Worm (Caenorhabditis elegans): ENCODE data around the gene gcst-1.

DNA sequence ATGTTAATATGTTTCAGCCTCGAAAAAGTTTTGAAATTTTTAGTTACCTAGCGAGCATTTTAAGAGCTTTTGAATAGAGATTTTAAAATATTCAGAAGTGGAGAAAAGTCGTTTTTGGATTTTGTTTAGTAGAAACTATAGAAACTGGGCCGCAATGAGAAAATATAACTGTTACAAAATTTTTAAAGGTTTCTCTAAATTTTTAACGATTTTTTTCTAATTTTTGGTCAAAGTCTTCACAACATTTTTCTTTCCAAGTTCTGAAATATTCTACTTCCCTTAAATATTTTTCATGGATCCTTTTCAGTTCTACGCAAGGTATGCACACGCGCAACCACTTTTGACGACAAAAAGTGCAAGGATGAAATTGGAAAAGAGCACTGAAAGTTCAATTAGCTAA, 7.2 kb upstream of the gcst-1 start, which contains the start of gene peli-1:
- TF ChIP-seq odd-2 (tag; optimal IDR thresholded peaks at IDR 0.05): no peak
- TF ChIP-seq pha-4 (tag; optimal IDR thresholded peaks at IDR 0.05): no peak
- no peak for TF ChIP-seq nhr-11 (tag; optimal IDR thresholded peaks at IDR 0.05)

Measured in whole organism, late embryonic.